Fruit fly (Drosophila melanogaster) whole organism, embryonic: ENCODE results near the gene Vm26Aa.

Experiments
- ATbp ChIP-seq: fragments of 200-800 bp; sonication (Bioruptor generic); optimal IDR thresholded peaks from 2 replicates; lab custom pipeline; 2017; ENCODE audit warnings: missing biosample characterization, mild to moderate bottlenecking, missing genetic modification characterization, missing genetic modification reagents
- Adf1 ChIP-seq: fragments of 200-800 bp; sonication (Bioruptor generic); IDR thresholded peaks from 2 replicates; pipeline ENCODE4 v1.3.6; 2022; ENCODE audit warnings: missing biosample characterization, missing genetic modification characterization
- Asciz ChIP-seq: fragments of 200-800 bp; sonication (Bioruptor generic); optimal IDR thresholded peaks from 2 replicates; lab custom pipeline; 2017; ENCODE audit warnings: missing biosample characterization, mild to moderate bottlenecking, missing genetic modification characterization, missing genetic modification reagents
- CG10321 ChIP-seq: fragments of 200-800 bp; sonication (Bioruptor generic); IDR thresholded peaks from 2 replicates; pipeline ENCODE4 v1.3.6; 2022; ENCODE audit warnings: missing biosample characterization, missing genetic modification characterization
- CG10979 ChIP-seq: fragments of 200-800 bp; sonication (Bioruptor generic); optimal IDR thresholded peaks from 2 replicates; lab custom pipeline; 2018; ENCODE audit warnings: missing biosample characterization, mild to moderate bottlenecking, missing genetic modification characterization, moderate library complexity
- CG11398 ChIP-seq: fragments of 200-800 bp; sonication (Bioruptor generic); optimal IDR thresholded peaks from 2 replicates; lab custom pipeline; 2016; ENCODE audit warnings: missing biosample characterization, missing genetic modification characterization
- CG13424 ChIP-seq: fragments of 200-800 bp; sonication (Bioruptor generic); optimal IDR thresholded peaks from 2 replicates; lab custom pipeline; 2019; ENCODE audit warnings: missing biosample characterization, mild to moderate bottlenecking, missing genetic modification characterization, moderate library complexity
- CG1647 ChIP-seq: fragments of 200-800 bp; sonication (Bioruptor generic); optimal IDR thresholded peaks from 3 replicates; lab custom pipeline; 2016; ENCODE audit warnings: missing biosample characterization, missing genetic modification characterization
- CG17359 ChIP-seq: fragments of 200-800 bp; sonication (Bioruptor generic); optimal IDR thresholded peaks from 3 replicates; lab custom pipeline; 2018; ENCODE audit warnings: missing biosample characterization, mild to moderate bottlenecking, missing genetic modification characterization, moderate library complexity
- CG17568 ChIP-seq: fragments of 200-800 bp; sonication (Bioruptor generic); optimal IDR thresholded peaks from 2 replicates; lab custom pipeline; 2018; ENCODE audit warnings: missing biosample characterization, mild to moderate bottlenecking, missing genetic modification characterization, moderate library complexity
- CG18764 ChIP-seq: fragments of 200-800 bp; sonication (Bioruptor generic); optimal IDR thresholded peaks from 3 replicates; lab custom pipeline; 2016; ENCODE audit warnings: missing biosample characterization, missing genetic modification characterization
- CG2120 ChIP-seq: fragments of 200-800 bp; sonication (Bioruptor generic); optimal IDR thresholded peaks from 3 replicates; lab custom pipeline; 2016; ENCODE audit warnings: missing biosample characterization, missing genetic modification characterization
- CG31388 ChIP-seq: fragments of 200-800 bp; sonication (Bioruptor generic); optimal IDR thresholded peaks from 2 replicates; lab custom pipeline; 2016; ENCODE audit warnings: missing biosample characterization, missing genetic modification characterization
- CG6813 ChIP-seq: fragments of 200-800 bp; sonication (Bioruptor generic); optimal IDR thresholded peaks from 2 replicates; lab custom pipeline; 2017; ENCODE audit warnings: missing biosample characterization, missing genetic modification characterization, mild to moderate bottlenecking, moderate library complexity, missing genetic modification reagents
- CG7357 ChIP-seq: fragments of 200-800 bp; sonication (Bioruptor generic); IDR thresholded peaks from 3 replicates; pipeline ENCODE4 v1.3.6; 2022; ENCODE audit warnings: missing biosample characterization, missing genetic modification characterization
- CG7745 ChIP-seq: fragments of 200-800 bp; sonication (Bioruptor generic); optimal IDR thresholded peaks from 2 replicates; lab custom pipeline; 2018; ENCODE audit warnings: missing biosample characterization, mild to moderate bottlenecking, missing genetic modification characterization, moderate library complexity
- CG7786 ChIP-seq: fragments of 200-800 bp; sonication (Bioruptor generic); optimal IDR thresholded peaks from 2 replicates; lab custom pipeline; 2016; ENCODE audit warnings: missing biosample characterization, missing genetic modification characterization
- CG7987 ChIP-seq: fragments of 200-800 bp; sonication (Bioruptor generic); optimal IDR thresholded peaks from 2 replicates; lab custom pipeline; 2018; ENCODE audit warnings: missing biosample characterization, mild to moderate bottlenecking, missing genetic modification characterization, moderate library complexity
- CG8924 ChIP-seq: fragments of 200-800 bp; optimal IDR thresholded peaks from 3 replicates; lab custom pipeline; 2019; ENCODE audit warnings: missing biosample characterization, mild to moderate bottlenecking, missing genetic modification characterization, moderate library complexity
- CG9437 ChIP-seq: fragments of 200-800 bp; sonication (Bioruptor generic); optimal IDR thresholded peaks from 2 replicates; lab custom pipeline; 2018; ENCODE audit warnings: missing biosample characterization, mild to moderate bottlenecking, missing genetic modification characterization
- CTCF ChIP-seq: fragments of 200-800 bp; sonication (Bioruptor generic); optimal IDR thresholded peaks from 2 replicates; lab custom pipeline; 2017; ENCODE audit warnings: missing biosample characterization, mild to moderate bottlenecking, missing genetic modification characterization, moderate library complexity
- CoRest ChIP-seq: fragments of 200-800 bp; sonication (Bioruptor generic); optimal IDR thresholded peaks from 3 replicates; lab custom pipeline; 2018; ENCODE audit warnings: missing biosample characterization, mild to moderate bottlenecking, missing genetic modification characterization, moderate library complexity
- D19A ChIP-seq: fragments of 200-800 bp; optimal IDR thresholded peaks from 3 replicates; lab custom pipeline; 2019; ENCODE audit warnings: missing biosample characterization, mild to moderate bottlenecking, missing genetic modification characterization, moderate library complexity
- Dbx ChIP-seq: fragments of 200-800 bp; sonication (Bioruptor generic); IDR thresholded peaks from 3 replicates; pipeline ENCODE4 v1.3.6; 2022; ENCODE audit warnings: missing biosample characterization, missing genetic modification characterization
- E2f1 ChIP-seq: fragments of 200-800 bp; sonication (Bioruptor generic); IDR thresholded peaks from 2 replicates; pipeline ENCODE4 v1.3.6; 2022; ENCODE audit warnings: missing biosample characterization, missing genetic modification characterization
- Eip74EF ChIP-seq, 2 experiments: fragments of 200-800 bp in 1 of 2; fragments of >200 bp in 1 of 2; sonication (Bioruptor generic) in 1 of 2; optimal IDR thresholded peaks; 2 replicates each; lab custom pipeline; 2017 to 2019; ENCODE audit warnings: missing biosample characterization in 2 of 2, missing genetic modification characterization in 2 of 2, mild to moderate bottlenecking in 1 of 2, moderate library complexity in 1 of 2
- Mad ChIP-seq: fragments of 200-800 bp; sonication (Bioruptor generic); optimal IDR thresholded peaks from 2 replicates; lab custom pipeline; 2016; ENCODE audit warnings: missing biosample characterization, missing genetic modification characterization
- Max ChIP-seq: fragments of 200-800 bp; sonication (Bioruptor generic); optimal IDR thresholded peaks from 2 replicates; lab custom pipeline; 2016; ENCODE audit warnings: missing biosample characterization, mild to moderate bottlenecking, missing genetic modification characterization
- Ptx1 ChIP-seq: fragments of 200-800 bp; sonication (Bioruptor generic); IDR thresholded peaks from 2 replicates; pipeline ENCODE4 v1.3.6; 2022; ENCODE audit warnings: missing biosample characterization, missing genetic modification characterization
- bigmax ChIP-seq: fragments of 200-800 bp; sonication (Bioruptor generic); optimal IDR thresholded peaks from 2 replicates; lab custom pipeline; 2018; ENCODE audit warnings: missing biosample characterization, mild to moderate bottlenecking, missing genetic modification characterization
- cg ChIP-seq: fragments of 200-800 bp; sonication (Bioruptor generic); optimal IDR thresholded peaks from 3 replicates; lab custom pipeline; 2019; ENCODE audit warnings: missing biosample characterization, mild to moderate bottlenecking, missing genetic modification characterization, moderate library complexity
- dysf ChIP-seq: fragments of 200-800 bp; sonication (Bioruptor generic); IDR thresholded peaks from 3 replicates; pipeline ENCODE4 v1.3.6; 2022; ENCODE audit warnings: missing biosample characterization, missing genetic modification characterization
- eve ChIP-seq, 2 experiments: fragments of >200 bp; optimal IDR thresholded peaks; 2 replicates each; lab custom pipeline; 2017; ENCODE audit warnings: missing biosample characterization in 2 of 2, missing genetic modification characterization in 2 of 2
- grau ChIP-seq: fragments of 200-800 bp; optimal IDR thresholded peaks from 3 replicates; lab custom pipeline; 2019; ENCODE audit warnings: missing biosample characterization, mild to moderate bottlenecking, missing genetic modification characterization, moderate library complexity
- gsb-n ChIP-seq: fragments of 200-800 bp; sonication (Bioruptor generic); optimal IDR thresholded peaks from 3 replicates; lab custom pipeline; 2018; ENCODE audit warnings: missing biosample characterization, mild to moderate bottlenecking, missing genetic modification characterization
- ham ChIP-seq: fragments of 200-800 bp; sonication (Bioruptor generic); IDR thresholded peaks from 2 replicates; pipeline ENCODE4 v1.3.6; 2022; ENCODE audit warnings: missing biosample characterization, missing genetic modification characterization
- jing ChIP-seq: fragments of 200-800 bp; sonication (Bioruptor generic); optimal IDR thresholded peaks from 2 replicates; lab custom pipeline; 2018; ENCODE audit warnings: missing biosample characterization, mild to moderate bottlenecking, missing genetic modification characterization
- luna ChIP-seq: fragments of 200-800 bp; sonication (Bioruptor generic); optimal IDR thresholded peaks from 2 replicates; lab custom pipeline; 2016; ENCODE audit warnings: missing biosample characterization, missing genetic modification characterization
- mld ChIP-seq: fragments of 200-800 bp; sonication (Bioruptor generic); IDR thresholded peaks from 3 replicates; pipeline ENCODE4 v1.3.6; 2022; ENCODE audit warnings: missing biosample characterization, missing genetic modification characterization; ENCODE audit not compliant: partially characterized antibody
- pfk ChIP-seq: fragments of 200-800 bp; sonication (Bioruptor generic); optimal IDR thresholded peaks from 2 replicates; lab custom pipeline; 2018; ENCODE audit warnings: missing biosample characterization, mild to moderate bottlenecking, missing genetic modification characterization, moderate library complexity
- prd ChIP-seq, 3 experiments: fragments of >200 bp in 2 of 3; fragments of 200-800 bp in 1 of 3; sonication (Bioruptor generic) in 1 of 3; optimal IDR thresholded peaks in 2 of 3; IDR thresholded peaks in 1 of 3; 2 replicates in 2 of 3; 3 replicates in 1 of 3; pipeline versions ENCODE4 v1.3.6 to Lab custom; 2017 to 2022; ENCODE audit warnings: missing biosample characterization in 1 of 3, missing genetic modification characterization in 1 of 3
- pzg ChIP-seq: fragments of 200-800 bp; sonication (Bioruptor generic); optimal IDR thresholded peaks from 3 replicates; lab custom pipeline; 2018; ENCODE audit warnings: missing biosample characterization, mild to moderate bottlenecking, missing genetic modification characterization, moderate library complexity
- scrt ChIP-seq: fragments of 200-800 bp; sonication (Bioruptor generic); optimal IDR thresholded peaks from 2 replicates; lab custom pipeline; 2018; ENCODE audit warnings: missing biosample characterization, mild to moderate bottlenecking, missing genetic modification characterization, moderate library complexity
- shn ChIP-seq: fragments of 200-800 bp; sonication (Bioruptor generic); optimal IDR thresholded peaks from 3 replicates; lab custom pipeline; 2016; ENCODE audit warnings: missing biosample characterization, missing genetic modification characterization
- sr ChIP-seq: fragments of 200-800 bp; sonication (Bioruptor generic); IDR thresholded peaks from 3 replicates; pipeline ENCODE4 v1.3.6; 2022; ENCODE audit warnings: missing biosample characterization, missing genetic modification characterization
- ssp ChIP-seq: fragments of 200-800 bp; sonication (Bioruptor generic); IDR thresholded peaks from 2 replicates; pipeline ENCODE4 v1.3.6; 2022; ENCODE audit warnings: missing biosample characterization, missing genetic modification characterization
- tx ChIP-seq: fragments of 200-800 bp; sonication (Bioruptor generic); optimal IDR thresholded peaks from 2 replicates; lab custom pipeline; 2016; ENCODE audit warnings: missing biosample characterization, missing genetic modification characterization
- wdn ChIP-seq: fragments of 200-800 bp; sonication (Bioruptor generic); IDR thresholded peaks from 2 replicates; pipeline ENCODE4 v1.3.6; 2022; ENCODE audit warnings: missing biosample characterization, missing genetic modification characterization
- yki ChIP-seq: fragments of >200 bp; optimal IDR thresholded peaks from 3 replicates; lab custom pipeline; 2018
- zf30C ChIP-seq: fragments of 200-800 bp; sonication (Bioruptor generic); optimal IDR thresholded peaks from 3 replicates; lab custom pipeline; 2018; ENCODE audit warnings: missing biosample characterization, mild to moderate bottlenecking, missing genetic modification characterization

The Vm26Aa gene

dm6 chr2L:5981433-5982333, 21.5 kb upstream of the Vm26Aa start, which contains the start of gene eIF4A (continued):
- TF ChIP-seq CG17359 (tag; lab: Kevin White, UChicago) (no peak), D19A (tag; lab: Kevin White, UChicago) (no peak), CG11398 (no peak), CG18764 (no peak), CTCF (GFP tag; lab: Kevin White, UChicago) (no peak), Dbx (GFP tag; lab: Robert Waterston, UW) (no peak), jing (no peak), CG7745 (tag; lab: Kevin White, UChicago) (no peak), CG2120 (no peak), gsb-n (no peak), CG9437 (GFP tag; lab: Kevin White, UChicago) (peak; percentile 89), CG7357 (GFP tag; lab: Robert Waterston, UW) (no peak), luna (no peak), ham (GFP tag; lab: Robert Waterston, UW) (no peak), E2f1 (GFP tag; lab: Robert Waterston, UW) (no peak), pfk (GFP tag; lab: Kevin White, UChicago) (no peak), CG7786 (GFP tag; lab: Kevin White, UChicago) (no peak), CG6813 (peak; percentile 47), sr (GFP tag; lab: Robert Waterston, UW) (no peak), eve (GFP tag; optimal IDR thresholded peaks at IDR 0.05; lab: Kevin White, UChicago) (no peak), CG10979 (tag; lab: Kevin White, UChicago) (peak; percentile 1), CoRest (tag; lab: Kevin White, UChicago) (peak; percentile 53), CG13424 (tag; lab: Kevin White, UChicago) (no peak), ATbp (peak; percentile 4), Eip74EF (GFP tag; optimal IDR thresholded peaks at IDR 0.05; lab: Kevin White, UChicago) (no peak), ssp (GFP tag; lab: Robert Waterston, UW) (no peak), tx (no peak), Max (GFP tag; lab: Kevin White, UChicago) (peak; percentile 50), CG1647 (GFP tag; lab: Kevin White, UChicago) (no peak), wdn (GFP tag; lab: Robert Waterston, UW) (no peak), bigmax (peak; percentile 40), yki (peak; percentile 61), scrt (no peak), Asciz (GFP tag; lab: Kevin White, UChicago) (peak; percentile 23), grau (tag; lab: Kevin White, UChicago) (no peak), dysf (GFP tag; lab: Robert Waterston, UW) (no peak), Ptx1 (GFP tag; lab: Robert Waterston, UW) (no peak), CG31388 (GFP tag; lab: Kevin White, UChicago) (no peak), CG7987 (GFP tag; lab: Kevin White, UChicago) (peak; percentile 41), prd (optimal IDR thresholded peaks at IDR 0.05; lab: Kevin White, UChicago) (no peak), prd (GFP tag; IDR thresholded peaks at IDR 0.05; lab: Robert Waterston, UW) (no peak), CG17568 (peak; percentile 47), Mad (no peak), CG8924 (tag; lab: Kevin White, UChicago) (peak; percentile 27), pzg (GFP tag; lab: Kevin White, UChicago) (peak; percentile 71), CG10321 (GFP tag; lab: Robert Waterston, UW) (no peak), Adf1 (GFP tag; lab: Robert Waterston, UW) (no peak), cg (no peak), zf30C (GFP tag; lab: Kevin White, UChicago) (no peak), mld (GFP tag; lab: Robert Waterston, UW) (no peak), shn (GFP tag; lab: Kevin White, UChicago) (no peak)
